Fruit fly (Drosophila melanogaster) S2 (cell line): ENCODE results near the gene Naam.

ENCODE experiments used
- CG8478 ChIP-seq: fragments of >200 bp; optimal IDR thresholded peaks from 2 replicates; lab custom pipeline; 2018
- CTCF ChIP-seq, 2 experiments: fragments of >200 bp; optimal IDR thresholded peaks; 2 replicates each; lab custom pipeline; 2018

dm6 chr3R:19672905-19673304 is 1.7 kb downstream of the Naam start:
- TF ChIP-seq CG8478 (lab: Kevin White, UChicago): no peak
- no peak for TF ChIP-seq CTCF (optimal IDR thresholded peaks at IDR 0.05; lab: Kevin White, UChicago)
